Fruit fly (Drosophila melanogaster): Measurements from ENCODE around the gene Sxl.

Sxl gene

dm6 chrX:7104400-7105068, 6.7 kb upstream of the Sxl start, which contains the start of the genes CG4617 and CG8300 (continued):
- no peak for TF ChIP-seq CG5180 (GFP tag; optimal IDR thresholded peaks at IDR 0.05)
- TF ChIP-seq CG10147 (GFP tag; optimal IDR thresholded peaks at IDR 0.05) = no peak
- TF ChIP-seq Doc2 (GFP tag; IDR thresholded peaks at IDR 0.05) = no peak
- TF ChIP-seq abd-A (tag; optimal IDR thresholded peaks at IDR 0.05) = no peak
- TF ChIP-seq CG14050 (GFP tag; IDR thresholded peaks at IDR 0.05) = no peak
- peak; percentile 41 for TF ChIP-seq CG31441 (GFP tag; IDR thresholded peaks at IDR 0.05)
- no peak for TF ChIP-seq bcd (GFP tag; optimal IDR thresholded peaks at IDR 0.05)
- TF ChIP-seq CG11696 (GFP tag; IDR thresholded peaks at IDR 0.05) = no peak
- no peak for TF ChIP-seq E2f1 (GFP tag; IDR thresholded peaks at IDR 0.05)
- TF ChIP-seq fd102C (GFP tag; optimal IDR thresholded peaks at IDR 0.05) = no peak
- TF ChIP-seq Rx (GFP tag; IDR thresholded peaks at IDR 0.05) = no peak
- no peak for TF ChIP-seq peb (GFP tag; IDR thresholded peaks at IDR 0.05)
- TF ChIP-seq schlank (tag; optimal IDR thresholded peaks at IDR 0.05) = no peak
- TF ChIP-seq CG6813 (GFP tag; optimal IDR thresholded peaks at IDR 0.05) = no peak
- TF ChIP-seq CG1603 (tag; optimal IDR thresholded peaks at IDR 0.05) = peak; percentile 11
- TF ChIP-seq al (GFP tag; IDR thresholded peaks at IDR 0.05) = 0 out of 2 replicates have a peak, but pooled peaks have one; percentile 18
- TF ChIP-seq CG1024 (GFP tag; IDR thresholded peaks at IDR 0.05) = no peak
- no peak for TF ChIP-seq CG31224 (GFP tag; IDR thresholded peaks at IDR 0.05)
- peak; percentile 38; the same call in 1 of the 2 replicates for TF ChIP-seq CG32772 (GFP tag; IDR thresholded peaks at IDR 0.05)
- TF ChIP-seq tio (GFP tag; optimal IDR thresholded peaks at IDR 0.05) = no peak
- 0 out of 2 replicates have a peak, but pooled peaks have one; percentile 17 for TF ChIP-seq lmd (GFP tag; IDR thresholded peaks at IDR 0.05)
- no peak for TF ChIP-seq Gsc (GFP tag; IDR thresholded peaks at IDR 0.05)
- TF ChIP-seq unc-4 (GFP tag; IDR thresholded peaks at IDR 0.05; ENCODE audit: partially characterized antibody) = no peak
- TF ChIP-seq CG17568 (GFP tag; optimal IDR thresholded peaks at IDR 0.05) = no peak
- TF ChIP-seq CG1792 (GFP tag; optimal IDR thresholded peaks at IDR 0.05) = no peak
- TF ChIP-seq Mrtf (GFP tag; IDR thresholded peaks at IDR 0.05) = no peak
- TF ChIP-seq CG4707 (GFP tag; optimal IDR thresholded peaks at IDR 0.05) = no peak
- no peak for TF ChIP-seq pan (optimal IDR thresholded peaks at IDR 0.05)
- no peak for TF ChIP-seq pan (GFP tag; optimal IDR thresholded peaks at IDR 0.05 in 1 of 2, IDR thresholded peaks at IDR 0.05 in 1 of 2)
- peak; percentile 43 for TF ChIP-seq CG10267 (tag; optimal IDR thresholded peaks at IDR 0.05)
- no peak for TF ChIP-seq Hr39 (optimal IDR thresholded peaks at IDR 0.05)
- TF ChIP-seq CG8281 (tag; optimal IDR thresholded peaks at IDR 0.05) = no peak
- TF ChIP-seq CG10274 (GFP tag; optimal IDR thresholded peaks at IDR 0.05) = no peak
- TF ChIP-seq trh (GFP tag; optimal IDR thresholded peaks at IDR 0.05) = no peak
- TF ChIP-seq CG18619 (GFP tag; optimal IDR thresholded peaks at IDR 0.05) = no peak
- no peak for TF ChIP-seq Lhr (GFP tag; optimal IDR thresholded peaks at IDR 0.05)
- peak; percentile 19 for TF ChIP-seq CG9797 (GFP tag; optimal IDR thresholded peaks at IDR 0.05)
- TF ChIP-seq croc (GFP tag; conservative IDR thresholded peaks at IDR 0.05) = no peak
- TF ChIP-seq CG4360 (GFP tag; IDR thresholded peaks at IDR 0.05) = no peak
- TF ChIP-seq CG3995 (GFP tag; optimal IDR thresholded peaks at IDR 0.05) = no peak
- no peak for TF ChIP-seq nau (GFP tag; optimal IDR thresholded peaks at IDR 0.05)
- TF ChIP-seq Rfx (GFP tag; IDR thresholded peaks at IDR 0.05) = no peak
- TF ChIP-seq seq (GFP tag; IDR thresholded peaks at IDR 0.05) = no peak
- TF ChIP-seq da (GFP tag; optimal IDR thresholded peaks at IDR 0.05) = no peak
- TF ChIP-seq dati (GFP tag; IDR thresholded peaks at IDR 0.05) = no peak
- TF ChIP-seq org-1 (GFP tag; optimal IDR thresholded peaks at IDR 0.05) = no peak
- TF ChIP-seq CG12659 (GFP tag; optimal IDR thresholded peaks at IDR 0.05) = peak; percentile 46
- no peak for TF ChIP-seq Awh (GFP tag; IDR thresholded peaks at IDR 0.05)
- no peak for TF ChIP-seq CG10565 (GFP tag; optimal IDR thresholded peaks at IDR 0.05)
- TF ChIP-seq CG33213 (GFP tag; optimal IDR thresholded peaks at IDR 0.05) = no peak
- TF ChIP-seq sob (GFP tag; IDR thresholded peaks at IDR 0.05) = no peak
